Fruit fly (Drosophila melanogaster) whole organism, prepupa: Measurements from ENCODE around the gene CG12560.

ENCODE experiments used
- CG10631 ChIP-seq: fragments of 200-800 bp; sonication (Bioruptor generic); optimal IDR thresholded peaks from 2 replicates; lab custom pipeline; 2016; ENCODE audit warnings: missing biosample characterization, missing genetic modification characterization
- CG10669 ChIP-seq: fragments of 200-800 bp; sonication (Bioruptor generic); optimal IDR thresholded peaks from 3 replicates; lab custom pipeline; 2018; ENCODE audit warnings: missing biosample characterization, mild to moderate bottlenecking, missing genetic modification characterization, moderate library complexity
- CG11294 ChIP-seq: fragments of 200-800 bp; sonication (Bioruptor generic); IDR thresholded peaks from 2 replicates; pipeline ENCODE4 v1.3.6; 2022; ENCODE audit warnings: missing biosample characterization, missing genetic modification characterization
- CG11762 ChIP-seq: fragments of 200-800 bp; sonication (Bioruptor generic); optimal IDR thresholded peaks from 3 replicates; lab custom pipeline; 2016; ENCODE audit warnings: missing biosample characterization, missing genetic modification characterization; ENCODE audit not compliant: insufficient read depth
- CG11902 ChIP-seq: fragments of 200-800 bp; sonication (Bioruptor generic); optimal IDR thresholded peaks from 3 replicates; lab custom pipeline; 2016; ENCODE audit warnings: missing biosample characterization, missing genetic modification characterization
- CG15336 ChIP-seq: fragments of 200-800 bp; sonication (Bioruptor generic); IDR thresholded peaks from 2 replicates; pipeline ENCODE4 v1.3.6; 2022; ENCODE audit warnings: missing biosample characterization, missing genetic modification characterization
- CG1621 ChIP-seq: fragments of 200-800 bp; sonication (Bioruptor generic); optimal IDR thresholded peaks from 3 replicates; lab custom pipeline; 2018; ENCODE audit warnings: missing biosample characterization, mild to moderate bottlenecking, missing genetic modification characterization
- CG16779 ChIP-seq: fragments of 200-800 bp; sonication (Bioruptor generic); optimal IDR thresholded peaks from 3 replicates; lab custom pipeline; 2017; ENCODE audit warnings: missing biosample characterization, mild to moderate bottlenecking, missing genetic modification characterization
- CG3032 ChIP-seq: fragments of 200-800 bp; optimal IDR thresholded peaks from 2 replicates; lab custom pipeline; 2019; ENCODE audit warnings: missing biosample characterization, mild to moderate bottlenecking, missing genetic modification characterization, moderate library complexity
- CG31627 ChIP-seq: fragments of 200-800 bp; sonication (Bioruptor generic); optimal IDR thresholded peaks from 3 replicates; lab custom pipeline; 2016; ENCODE audit warnings: missing biosample characterization, missing genetic modification characterization
- CG32006 ChIP-seq: fragments of 200-800 bp; sonication (Bioruptor generic); optimal IDR thresholded peaks from 3 replicates; lab custom pipeline; 2017; ENCODE audit warnings: missing biosample characterization, mild to moderate bottlenecking, missing genetic modification characterization
- CG34406 ChIP-seq: fragments of 200-800 bp; sonication (Bioruptor generic); optimal IDR thresholded peaks from 3 replicates; lab custom pipeline; 2016; ENCODE audit warnings: missing biosample characterization, missing genetic modification characterization
- CG3919 ChIP-seq: fragments of 200-800 bp; sonication (Bioruptor generic); optimal IDR thresholded peaks from 3 replicates; lab custom pipeline; 2016; ENCODE audit warnings: missing biosample characterization, missing genetic modification characterization
- CG6163 ChIP-seq: fragments of 200-800 bp; sonication (Bioruptor generic); IDR thresholded peaks from 3 replicates; pipeline ENCODE4 v1.3.6; 2022; ENCODE audit warnings: missing biosample characterization, missing genetic modification characterization
- CG6276 ChIP-seq: fragments of 200-800 bp; sonication (Bioruptor generic); optimal IDR thresholded peaks from 2 replicates; lab custom pipeline; 2017; ENCODE audit warnings: missing biosample characterization, mild to moderate bottlenecking, missing genetic modification characterization
- CG6792 ChIP-seq: fragments of 200-800 bp; sonication (Bioruptor generic); optimal IDR thresholded peaks from 3 replicates; lab custom pipeline; 2016; ENCODE audit warnings: missing biosample characterization, missing genetic modification characterization
- CG6854 ChIP-seq: fragments of 200-800 bp; sonication (Bioruptor generic); optimal IDR thresholded peaks from 2 replicates; lab custom pipeline; 2017; ENCODE audit warnings: missing biosample characterization, mild to moderate bottlenecking, missing genetic modification characterization
- CG7368 ChIP-seq: fragments of 200-800 bp; sonication (Bioruptor generic); optimal IDR thresholded peaks from 3 replicates; lab custom pipeline; 2016; ENCODE audit warnings: missing biosample characterization, missing genetic modification characterization
- CG8119 ChIP-seq: fragments of 200-800 bp; sonication (Bioruptor generic); IDR thresholded peaks from 3 replicates; pipeline ENCODE4 v1.3.6; 2022; ENCODE audit warnings: missing biosample characterization, missing genetic modification characterization
- CG9139 ChIP-seq: fragments of 200-800 bp; sonication (Bioruptor generic); optimal IDR thresholded peaks from 3 replicates; lab custom pipeline; 2017; ENCODE audit warnings: missing biosample characterization, mild to moderate bottlenecking, missing genetic modification characterization
- Eip75B ChIP-seq: fragments of 200-800 bp; sonication (Bioruptor generic); optimal IDR thresholded peaks from 3 replicates; lab custom pipeline; 2016; ENCODE audit warnings: missing biosample characterization, missing genetic modification characterization
- Eip78C ChIP-seq: fragments of 200-800 bp; sonication (Bioruptor generic); peaks from one replicate; lab custom pipeline; 2016; ENCODE audit warnings: missing biosample characterization, missing genetic modification characterization
- Eip93F ChIP-seq: fragments of 200-800 bp; sonication (Bioruptor generic); optimal IDR thresholded peaks from 2 replicates; lab custom pipeline; 2016; ENCODE audit warnings: missing biosample characterization, mild to moderate bottlenecking, missing genetic modification characterization
- Ets21C ChIP-seq: fragments of 200-800 bp; sonication (Bioruptor generic); optimal IDR thresholded peaks from 3 replicates; lab custom pipeline; 2016; ENCODE audit warnings: missing biosample characterization, missing genetic modification characterization
- Ets96B ChIP-seq: fragments of 200-800 bp; optimal IDR thresholded peaks from 2 replicates; lab custom pipeline; 2019; ENCODE audit warnings: missing biosample characterization, mild to moderate bottlenecking, missing genetic modification characterization, moderate library complexity
- Gug ChIP-seq: fragments of 200-800 bp; sonication (Bioruptor generic); IDR thresholded peaks from 2 replicates; pipeline ENCODE4 v1.3.6; 2022; ENCODE audit warnings: missing biosample characterization, missing genetic modification characterization
- Hr39 ChIP-seq: fragments of 200-800 bp; sonication (Bioruptor generic); optimal IDR thresholded peaks from 2 replicates; lab custom pipeline; 2016; ENCODE audit warnings: missing biosample characterization, missing genetic modification characterization
- Hr4 ChIP-seq: fragments of 200-800 bp; sonication (Bioruptor generic); optimal IDR thresholded peaks from 3 replicates; lab custom pipeline; 2016; ENCODE audit warnings: missing biosample characterization, missing genetic modification characterization
- Met ChIP-seq: fragments of 200-800 bp; sonication (Bioruptor generic); optimal IDR thresholded peaks from 3 replicates; lab custom pipeline; 2016; ENCODE audit warnings: missing biosample characterization, missing genetic modification characterization
- Smox ChIP-seq: fragments of 200-800 bp; sonication (Bioruptor generic); optimal IDR thresholded peaks from 3 replicates; lab custom pipeline; 2016; ENCODE audit warnings: missing biosample characterization, missing genetic modification characterization
- Sox14 ChIP-seq: fragments of 200-800 bp; sonication (Bioruptor generic); optimal IDR thresholded peaks from 3 replicates; lab custom pipeline; 2016; ENCODE audit warnings: missing biosample characterization, missing genetic modification characterization
- achi ChIP-seq: fragments of 200-800 bp; sonication (Bioruptor generic); optimal IDR thresholded peaks from 3 replicates; lab custom pipeline; 2016; ENCODE audit warnings: missing biosample characterization, missing genetic modification characterization
- dac ChIP-seq: fragments of 200-800 bp; sonication (Bioruptor generic); optimal IDR thresholded peaks from 2 replicates; lab custom pipeline; 2017; ENCODE audit warnings: missing biosample characterization, mild to moderate bottlenecking, missing genetic modification characterization
- dsx ChIP-seq: fragments of 200-800 bp; optimal IDR thresholded peaks from 3 replicates; lab custom pipeline; 2019; ENCODE audit warnings: missing biosample characterization, mild to moderate bottlenecking, missing genetic modification characterization, moderate library complexity; ENCODE audit not compliant: poor library complexity, severe bottlenecking
- eg ChIP-seq: fragments of 200-800 bp; sonication (Bioruptor generic); IDR thresholded peaks from 3 replicates; pipeline ENCODE4 v1.3.6; 2022; ENCODE audit warnings: missing biosample characterization, missing genetic modification characterization
- fkh ChIP-seq: fragments of 200-800 bp; sonication (Bioruptor generic); optimal IDR thresholded peaks from 3 replicates; lab custom pipeline; 2017; ENCODE audit warnings: missing biosample characterization, mild to moderate bottlenecking, missing genetic modification characterization, moderate library complexity
- lz ChIP-seq: fragments of 200-800 bp; sonication (Bioruptor generic); optimal IDR thresholded peaks from 3 replicates; lab custom pipeline; 2016; ENCODE audit warnings: missing biosample characterization, missing genetic modification characterization
- spab ChIP-seq: fragments of 200-800 bp; sonication (Bioruptor generic); optimal IDR thresholded peaks from 2 replicates; lab custom pipeline; 2017; ENCODE audit warnings: missing biosample characterization, mild to moderate bottlenecking, missing genetic modification characterization, missing genetic modification reagents
- ss ChIP-seq, 2 experiments: fragments of 200-800 bp; sonication (Bioruptor generic); optimal IDR thresholded peaks; 2 replicates in 1 of 2; 3 replicates in 1 of 2; lab custom pipeline; 2017 to 2018; ENCODE audit warnings: mild to moderate bottlenecking in 2 of 2, missing biosample characterization in 2 of 2, missing genetic modification characterization in 2 of 2, moderate library complexity in 1 of 2

CG12560 gene

dm6 chr2L:8029160-8029852 lies 20.0 kb upstream of the CG12560 start, which contains the start of gene baf (continued):
- TF ChIP-seq CG10631 (no peak), CG16779 (tag; lab: Kevin White, UChicago) (no peak), Smox (GFP tag; lab: Kevin White, UChicago) (no peak), CG6854 (GFP tag; lab: Kevin White, UChicago) (peak; percentile 45), Gug (GFP tag; lab: Robert Waterston, UW) (no peak), lz (GFP tag; lab: Kevin White, UChicago) (no peak), CG3919 (GFP tag; lab: Kevin White, UChicago) (no peak), Ets21C (GFP tag; lab: Kevin White, UChicago) (no peak), CG6163 (GFP tag; lab: Robert Waterston, UW) (no peak), Eip78C (GFP tag; lab: Kevin White, UChicago) (peak; percentile 71), Sox14 (GFP tag; lab: Kevin White, UChicago) (no peak), CG10669 (no peak), Met (GFP tag; lab: Kevin White, UChicago) (no peak), Hr39 (no peak), CG11762 (GFP tag; lab: Kevin White, UChicago) (no peak), fkh (GFP tag; lab: Kevin White, UChicago) (peak; percentile 89), Hr4 (no peak), CG32006 (GFP tag; lab: Kevin White, UChicago) (no peak)

- TF ChIP-seq CG6792 (GFP tag; lab: Kevin White, UChicago) (no peak), CG11294 (GFP tag; lab: Robert Waterston, UW) (no peak), CG7368 (no peak), Eip93F (no peak), CG6854 (GFP tag; lab: Kevin White, UChicago) (no peak), Hr39 (no peak), CG31627 (GFP tag; lab: Kevin White, UChicago) (no peak), dsx (GFP tag; lab: Kevin White, UChicago) (no peak)
Measured at dm6 chr2L:8024325-8024724, 15.0 kb upstream of the CG12560 start.

dm6 chr2L:8012551-8012950 lies 3.3 kb upstream of the CG12560 start:
- TF ChIP-seq spab (GFP tag; lab: Kevin White, UChicago), result no peak
- peak; percentile 45 for TF ChIP-seq Eip78C (GFP tag; lab: Kevin White, UChicago)

- TF ChIP-seq fkh (GFP tag; lab: Kevin White, UChicago) (peak; percentile 23), CG11902 (GFP tag; lab: Kevin White, UChicago) (no peak), CG6163 (GFP tag; lab: Robert Waterston, UW) (no peak), Eip75B (GFP tag; lab: Kevin White, UChicago) (no peak), dac (GFP tag; lab: Kevin White, UChicago) (no peak), CG16779 (tag; lab: Kevin White, UChicago) (no peak), achi (GFP tag; lab: Kevin White, UChicago) (no peak), CG3032 (tag; lab: Kevin White, UChicago) (no peak), CG9139 (no peak), dsx (GFP tag; lab: Kevin White, UChicago) (peak; percentile 5), ss (GFP tag; optimal IDR thresholded peaks at IDR 0.05; lab: Kevin White, UChicago) (no peak), CG34406 (GFP tag; lab: Kevin White, UChicago) (no peak), CG15336 (GFP tag; lab: Robert Waterston, UW) (no peak), CG6792 (GFP tag; lab: Kevin White, UChicago) (no peak), CG11762 (GFP tag; lab: Kevin White, UChicago) (no peak), CG10669 (no peak), Ets96B (no peak), eg (GFP tag; lab: Robert Waterston, UW) (peak; percentile 34; the same call in 1 of the 3 replicates), CG8119 (GFP tag; lab: Robert Waterston, UW) (no peak; the same call in 2 of the 3 replicates), CG1621 (tag; lab: Kevin White, UChicago) (no peak), Eip78C (GFP tag; lab: Kevin White, UChicago) (peak; percentile 14), CG6276 (no peak)
Measured at dm6 chr2L:8010602-8011455, 1.6 kb upstream of the CG12560 start, which contains the start of the genes Glyat and Tg. TSS of gene Glyat (minus strand) at chr2L:8010652. TSS of gene Tg (plus strand) at chr2L:8011405.
